Fruit fly (Drosophila melanogaster) whole organism, embryonic: ENCODE measurements around the gene Arp10.
A peak's percentile ranks its signal among the peaks of the same experiment; 100 is the strongest.

ENCODE experiments used
- CG10274 ChIP-seq: fragments of 200-800 bp; sonication (Bioruptor generic); optimal IDR thresholded peaks from 3 replicates; lab custom pipeline; 2017; ENCODE audit warnings: missing biosample characterization, mild to moderate bottlenecking, missing genetic modification characterization
- CG11398 ChIP-seq: fragments of 200-800 bp; sonication (Bioruptor generic); optimal IDR thresholded peaks from 2 replicates; lab custom pipeline; 2016; ENCODE audit warnings: missing biosample characterization, missing genetic modification characterization
- CG12744 ChIP-seq: fragments of 200-800 bp; sonication (Bioruptor generic); optimal IDR thresholded peaks from 2 replicates; lab custom pipeline; 2016; ENCODE audit warnings: missing biosample characterization, missing genetic modification characterization
- CG14860 ChIP-seq: fragments of 200-800 bp; sonication (Bioruptor generic); IDR thresholded peaks from 3 replicates; pipeline ENCODE4 v1.3.6; 2022; ENCODE audit warnings: missing biosample characterization, missing genetic modification characterization; ENCODE audit not compliant: partially characterized antibody
- CG1529 ChIP-seq: fragments of 200-800 bp; sonication (Bioruptor generic); optimal IDR thresholded peaks from 3 replicates; lab custom pipeline; 2018; ENCODE audit warnings: missing biosample characterization, missing genetic modification characterization
- CG1603 ChIP-seq: fragments of 200-800 bp; sonication (Bioruptor generic); optimal IDR thresholded peaks from 2 replicates; lab custom pipeline; 2019; ENCODE audit warnings: missing biosample characterization, mild to moderate bottlenecking, missing genetic modification characterization, moderate library complexity
- CG16779 ChIP-seq: fragments of 200-800 bp; sonication (Bioruptor generic); IDR thresholded peaks from 2 replicates; pipeline ENCODE4 v1.3.6; 2022; ENCODE audit warnings: missing biosample characterization, missing genetic modification characterization
- CG17829 ChIP-seq: fragments of 200-800 bp; optimal IDR thresholded peaks from 2 replicates; lab custom pipeline; 2019; ENCODE audit warnings: missing biosample characterization, mild to moderate bottlenecking, missing genetic modification characterization, moderate library complexity
- CG2889 ChIP-seq: fragments of 200-800 bp; sonication (Bioruptor generic); IDR thresholded peaks from 3 replicates; pipeline ENCODE4 v1.3.6; 2022; ENCODE audit warnings: missing biosample characterization, missing genetic modification characterization
- CG3163 ChIP-seq: fragments of 200-800 bp; sonication (Bioruptor generic); optimal IDR thresholded peaks from 3 replicates; lab custom pipeline; 2016; ENCODE audit warnings: missing biosample characterization, missing genetic modification characterization
- CG4360 ChIP-seq: fragments of 200-800 bp; sonication (Bioruptor generic); IDR thresholded peaks from 2 replicates; pipeline ENCODE4 v1.3.6; 2022; ENCODE audit warnings: missing biosample characterization, missing genetic modification characterization
- CG7839 ChIP-seq: fragments of 200-800 bp; sonication (Bioruptor generic); optimal IDR thresholded peaks from 3 replicates; lab custom pipeline; 2018; ENCODE audit warnings: missing biosample characterization, mild to moderate bottlenecking, missing genetic modification characterization, moderate library complexity
- CG7928 ChIP-seq: fragments of 200-800 bp; sonication (Bioruptor generic); optimal IDR thresholded peaks from 2 replicates; lab custom pipeline; 2017; ENCODE audit warnings: missing biosample characterization, mild to moderate bottlenecking, missing genetic modification characterization
- CG8281 ChIP-seq: fragments of 200-800 bp; sonication (Bioruptor generic); optimal IDR thresholded peaks from 2 replicates; lab custom pipeline; 2018; ENCODE audit warnings: missing biosample characterization, mild to moderate bottlenecking, missing genetic modification characterization, moderate library complexity
- CG8290 ChIP-seq, 3 experiments: fragments of 200-800 bp; sonication (Bioruptor generic); optimal IDR thresholded peaks; 2 replicates each; lab custom pipeline; 2016 to 2019; ENCODE audit warnings: missing biosample characterization in 3 of 3, missing genetic modification characterization in 3 of 3, mild to moderate bottlenecking in 2 of 3, moderate library complexity in 1 of 3
- CG9797 ChIP-seq: fragments of 200-800 bp; sonication (Bioruptor generic); optimal IDR thresholded peaks from 3 replicates; lab custom pipeline; 2018; ENCODE audit warnings: missing biosample characterization, mild to moderate bottlenecking, missing genetic modification characterization
- E2f2 ChIP-seq: fragments of 200-800 bp; sonication (Bioruptor generic); IDR thresholded peaks from 2 replicates; pipeline ENCODE4 v1.3.6; 2022; ENCODE audit warnings: missing biosample characterization, missing genetic modification characterization
- Eip74EF ChIP-seq, 2 experiments: fragments of 200-800 bp in 1 of 2; fragments of >200 bp in 1 of 2; sonication (Bioruptor generic) in 1 of 2; optimal IDR thresholded peaks; 2 replicates each; lab custom pipeline; 2017 to 2019; ENCODE audit warnings: missing biosample characterization in 2 of 2, missing genetic modification characterization in 2 of 2, mild to moderate bottlenecking in 1 of 2, moderate library complexity in 1 of 2
- Elba2 ChIP-seq: fragments of 200-800 bp; sonication (Bioruptor generic); optimal IDR thresholded peaks from 3 replicates; lab custom pipeline; 2016; ENCODE audit warnings: missing biosample characterization, missing genetic modification characterization
- Gug ChIP-seq: fragments of 200-800 bp; sonication (Bioruptor generic); IDR thresholded peaks from 4 replicates; pipeline ENCODE4 v1.3.6; 2022; ENCODE audit warnings: missing biosample characterization, missing genetic modification characterization
- H15 ChIP-seq: fragments of 200-800 bp; sonication (Bioruptor generic); IDR thresholded peaks from 3 replicates; pipeline ENCODE4 v1.3.6; 2022; ENCODE audit warnings: missing biosample characterization, missing genetic modification characterization
- Hmx ChIP-seq: fragments of 200-800 bp; sonication (Bioruptor generic); optimal IDR thresholded peaks from 2 replicates; lab custom pipeline; 2016; ENCODE audit warnings: missing biosample characterization, missing genetic modification characterization
- Kr ChIP-seq: fragments of 200-800 bp; sonication (Bioruptor generic); optimal IDR thresholded peaks from 2 replicates; lab custom pipeline; 2017; ENCODE audit warnings: missing biosample characterization, mild to moderate bottlenecking, missing genetic modification characterization
- NFAT ChIP-seq: fragments of 200-800 bp; sonication (Bioruptor generic); IDR thresholded peaks from 2 replicates; pipeline ENCODE4 v1.3.6; 2022; ENCODE audit warnings: missing biosample characterization, missing genetic modification characterization
- Oli ChIP-seq: fragments of 200-800 bp; sonication (Bioruptor generic); optimal IDR thresholded peaks from 2 replicates; lab custom pipeline; 2018; ENCODE audit warnings: missing biosample characterization, mild to moderate bottlenecking, missing genetic modification characterization, moderate library complexity
- Sin3A ChIP-seq: fragments of >200 bp; optimal IDR thresholded peaks from 2 replicates; lab custom pipeline; 2018
- Sox102F ChIP-seq: fragments of 200-800 bp; sonication (Bioruptor generic); optimal IDR thresholded peaks from 2 replicates; lab custom pipeline; 2018; ENCODE audit warnings: missing biosample characterization, mild to moderate bottlenecking, missing genetic modification characterization, moderate library complexity
- Vsx1 ChIP-seq: fragments of 200-800 bp; sonication (Bioruptor generic); optimal IDR thresholded peaks from 2 replicates; lab custom pipeline; 2017; ENCODE audit warnings: missing biosample characterization, mild to moderate bottlenecking, missing genetic modification characterization, missing genetic modification reagents
- cad ChIP-seq: fragments of >200 bp; optimal IDR thresholded peaks from 2 replicates; lab custom pipeline; 2017; ENCODE audit warnings: missing biosample characterization, missing genetic modification characterization
- caup ChIP-seq: fragments of 200-800 bp; sonication (Bioruptor generic); optimal IDR thresholded peaks from 3 replicates; lab custom pipeline; 2017; ENCODE audit warnings: missing biosample characterization, mild to moderate bottlenecking, missing genetic modification characterization, moderate library complexity; ENCODE audit not compliant: severe bottlenecking
- crp ChIP-seq, 2 experiments: fragments of 200-800 bp; sonication (Bioruptor generic); optimal IDR thresholded peaks; 2 replicates in 1 of 2; 3 replicates in 1 of 2; lab custom pipeline; 2017; ENCODE audit warnings: missing biosample characterization in 2 of 2, missing genetic modification characterization in 2 of 2, mild to moderate bottlenecking in 1 of 2, moderate library complexity in 1 of 2
- cwo ChIP-seq: fragments of 200-800 bp; sonication (Bioruptor generic); optimal IDR thresholded peaks from 3 replicates; lab custom pipeline; 2017; ENCODE audit warnings: missing biosample characterization, missing genetic modification characterization, mild to moderate bottlenecking, moderate library complexity, missing genetic modification reagents
- danr ChIP-seq: fragments of 200-800 bp; sonication (Bioruptor generic); IDR thresholded peaks from 2 replicates; pipeline ENCODE4 v1.3.6; 2022; ENCODE audit warnings: missing biosample characterization, missing genetic modification characterization
- exex ChIP-seq: fragments of 200-800 bp; sonication (Bioruptor generic); optimal IDR thresholded peaks from 4 replicates; lab custom pipeline; 2018; ENCODE audit warnings: missing biosample characterization, mild to moderate bottlenecking, missing genetic modification characterization, moderate library complexity
- ham ChIP-seq: fragments of 200-800 bp; sonication (Bioruptor generic); IDR thresholded peaks from 2 replicates; pipeline ENCODE4 v1.3.6; 2022; ENCODE audit warnings: missing biosample characterization, missing genetic modification characterization
- hb ChIP-seq: fragments of 200-800 bp; sonication (Bioruptor generic); IDR thresholded peaks from 3 replicates; pipeline ENCODE4 v1.3.6; 2022; ENCODE audit warnings: missing biosample characterization, missing genetic modification characterization; ENCODE audit not compliant: partially characterized antibody
- hth ChIP-seq: fragments of >200 bp; optimal IDR thresholded peaks from 2 replicates; lab custom pipeline; 2017; ENCODE audit warnings: inconsistent platforms
- ken ChIP-seq: fragments of 200-800 bp; sonication (Bioruptor generic); IDR thresholded peaks from 3 replicates; pipeline ENCODE4 v1.3.6; 2022; ENCODE audit warnings: missing biosample characterization, missing genetic modification characterization
- mam ChIP-seq: fragments of 200-800 bp; sonication (Bioruptor generic); optimal IDR thresholded peaks from 3 replicates; lab custom pipeline; 2016; ENCODE audit warnings: missing biosample characterization, missing genetic modification characterization
- nerfin-2 ChIP-seq: fragments of 200-800 bp; sonication (Bioruptor generic); IDR thresholded peaks from 2 replicates; pipeline ENCODE4 v1.3.6; 2022; ENCODE audit warnings: missing biosample characterization, missing genetic modification characterization; ENCODE audit not compliant: partially characterized antibody
- pnt ChIP-seq: fragments of 200-800 bp; sonication (Bioruptor generic); optimal IDR thresholded peaks from 3 replicates; lab custom pipeline; 2016; ENCODE audit warnings: missing biosample characterization, missing genetic modification characterization
- ranshi ChIP-seq: fragments of 200-800 bp; sonication (Bioruptor generic); IDR thresholded peaks from 2 replicates; pipeline ENCODE4 v1.3.6; 2022; ENCODE audit warnings: missing biosample characterization, missing genetic modification characterization
- repo ChIP-seq: fragments of 200-800 bp; sonication (Bioruptor generic); optimal IDR thresholded peaks from 2 replicates; lab custom pipeline; 2016; ENCODE audit warnings: missing biosample characterization, missing genetic modification characterization
- tna ChIP-seq: fragments of 200-800 bp; sonication (Bioruptor generic); IDR thresholded peaks from 2 replicates; pipeline ENCODE4 v1.3.6; 2022; ENCODE audit warnings: missing biosample characterization, missing genetic modification characterization; ENCODE audit not compliant: partially characterized antibody
- toy ChIP-seq: fragments of 200-800 bp; sonication (Bioruptor generic); IDR thresholded peaks from 2 replicates; pipeline ENCODE4 v1.3.6; 2022; ENCODE audit warnings: missing biosample characterization, missing genetic modification characterization
- trem ChIP-seq: fragments of 200-800 bp; optimal IDR thresholded peaks from 3 replicates; lab custom pipeline; 2019; ENCODE audit warnings: missing biosample characterization, mild to moderate bottlenecking, missing genetic modification characterization, moderate library complexity
- ttk ChIP-seq: fragments of 200-800 bp; sonication (Bioruptor generic); IDR thresholded peaks from 2 replicates; pipeline ENCODE4 v2.1.2; 2022; ENCODE audit warnings: missing biosample characterization, missing genetic modification characterization
- twi ChIP-seq: fragments of 200-800 bp; optimal IDR thresholded peaks from 2 replicates; lab custom pipeline; 2019; ENCODE audit warnings: missing biosample characterization, mild to moderate bottlenecking, missing genetic modification characterization, moderate library complexity
- zen2 ChIP-seq: fragments of 200-800 bp; sonication (Bioruptor generic); IDR thresholded peaks from 3 replicates; pipeline ENCODE4 v1.3.6; 2022; ENCODE audit warnings: missing biosample characterization, missing genetic modification characterization; ENCODE audit not compliant: partially characterized antibody

Gene Arp10

DNA sequence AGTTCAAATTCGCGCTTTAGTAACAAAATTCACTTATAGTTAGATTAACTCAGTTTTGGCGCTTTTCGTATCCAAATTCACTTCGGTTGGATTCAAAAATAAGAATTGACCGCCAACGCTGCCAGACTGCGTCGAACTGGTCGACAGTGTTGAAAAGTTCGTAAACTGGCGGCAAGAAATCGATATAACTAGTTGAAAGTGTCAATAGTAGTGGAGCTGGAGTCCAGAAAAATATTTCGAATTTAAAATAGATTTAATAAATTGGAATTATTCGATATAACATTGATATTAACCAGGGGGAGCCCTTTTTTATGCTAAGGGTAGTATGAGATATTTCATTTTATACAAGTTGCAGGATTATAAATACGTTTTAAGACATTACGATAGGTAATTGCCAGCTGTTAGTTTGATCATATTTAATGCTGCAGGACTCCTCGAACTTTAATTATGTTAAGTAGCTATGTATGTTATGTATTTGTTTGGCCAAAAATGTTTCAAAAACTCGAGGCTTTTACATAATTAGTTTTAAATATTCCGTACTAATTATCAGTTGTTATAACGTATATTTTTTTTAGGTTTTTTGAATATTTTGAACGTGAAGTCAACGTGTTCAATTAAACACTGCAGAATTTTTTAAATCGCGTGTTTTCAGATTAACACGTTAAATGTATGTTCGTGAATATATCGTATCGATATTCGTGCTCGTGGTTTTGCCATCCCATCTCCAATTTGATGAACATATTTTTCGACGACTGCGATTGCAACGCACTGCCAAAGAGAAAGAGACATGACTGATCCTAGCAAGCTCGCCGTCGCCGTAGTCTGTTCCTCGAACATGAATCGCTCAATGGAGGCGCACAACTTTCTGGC lies 18.1 kb upstream of the Arp10 start, which contains the start of the genes CG14223 and Ssu72 (continued):
- TF ChIP-seq CG8290 (GFP tag; optimal IDR thresholded peaks at IDR 0.05; lab: Kevin White, UChicago) (no peak), CG8290 (tag; optimal IDR thresholded peaks at IDR 0.05; lab: Kevin White, UChicago) (peak in 1 of 2 experiments; percentile 47), ken (no peak), CG3163 (GFP tag; lab: Kevin White, UChicago) (no peak), nerfin-2 (GFP tag; lab: Robert Waterston, UW) (peak; percentile 70), cwo (no peak), ham (GFP tag; lab: Robert Waterston, UW) (no peak), CG17829 (no peak), E2f2 (GFP tag; lab: Robert Waterston, UW) (peak; percentile 86), CG11398 (GFP tag; lab: Kevin White, UChicago) (no peak), CG1529 (GFP tag; lab: Kevin White, UChicago) (no peak), danr (GFP tag; lab: Robert Waterston, UW) (no peak), CG10274 (GFP tag; lab: Kevin White, UChicago) (no peak), twi (tag; lab: Kevin White, UChicago) (no peak), Oli (tag; lab: Kevin White, UChicago) (no peak), H15 (GFP tag; lab: Robert Waterston, UW) (no peak), zen2 (GFP tag; lab: Robert Waterston, UW) (peak; percentile 91), tna (peak; percentile 60), cad (GFP tag; lab: Kevin White, UChicago) (no peak), caup (GFP tag; lab: Kevin White, UChicago) (no peak), CG8281 (tag; lab: Kevin White, UChicago) (no peak), ranshi (GFP tag; lab: Robert Waterston, UW) (no peak), CG12744 (GFP tag; lab: Kevin White, UChicago) (no peak), Kr (GFP tag; lab: Kevin White, UChicago) (no peak), CG7928 (GFP tag; lab: Kevin White, UChicago) (no peak), Elba2 (no peak), Sox102F (GFP tag; lab: Kevin White, UChicago) (no peak), crp (GFP tag; optimal IDR thresholded peaks at IDR 0.05; lab: Kevin White, UChicago) (no peak), NFAT (GFP tag; lab: Robert Waterston, UW) (no peak), CG2889 (no peak), toy (GFP tag; lab: Robert Waterston, UW) (no peak), hb (GFP tag; lab: Robert Waterston, UW) (peak; percentile 61; the same call in 1 of the 3 replicates), trem (tag; lab: Kevin White, UChicago) (peak; percentile 6), Hmx (GFP tag; lab: Kevin White, UChicago) (peak; percentile 12), CG4360 (GFP tag; lab: Robert Waterston, UW) (no peak), CG7839 (tag; lab: Kevin White, UChicago) (no peak), exex (tag; lab: Kevin White, UChicago) (no peak), Vsx1 (GFP tag; lab: Kevin White, UChicago) (no peak), Eip74EF (GFP tag; optimal IDR thresholded peaks at IDR 0.05; lab: Kevin White, UChicago) (no peak), CG1603 (tag; lab: Kevin White, UChicago) (peak; percentile 45), repo (GFP tag; lab: Kevin White, UChicago) (no peak), pnt (GFP tag; lab: Kevin White, UChicago) (no peak), Gug (0 out of 4 replicates have a peak, but pooled peaks have one; percentile 13), CG14860 (GFP tag; lab: Robert Waterston, UW) (peak; percentile 49; the same call in 2 of the 3 replicates), ttk (GFP tag; lab: Robert Waterston, UW) (no peak), CG16779 (no peak), Sin3A (peak; percentile 22), hth (lab: Kevin White, UChicago) (no peak), CG9797 (GFP tag; lab: Kevin White, UChicago) (no peak), mam (GFP tag; lab: Kevin White, UChicago) (peak; percentile 19)
